Worm (Caenorhabditis elegans): ENCODE measurements around the gene ZC262.2.

Gene ZC262.2

ce11 chrIII:8331779-8332178 lies at the start of gene ZC262.2, which contains the start of gene mrps-18A:
ZC262.2 (plus strand) TSS chrIII:8332062.
mrps-18A (minus strand) TSS chrIII:8331919.
- TF ChIP-seq lsy-2 (tag; optimal IDR thresholded peaks at IDR 0.05) (peak; percentile 95), elt-3 (tag; optimal IDR thresholded peaks at IDR 0.05) (no peak), ces-1 (GFP tag; optimal IDR thresholded peaks at IDR 0.05) (peak; percentile 4), M03D4.4 (tag; optimal IDR thresholded peaks at IDR 0.05) (no peak)

ce11 chrIII:8283525-8283924 lies 48.3 kb upstream of the ZC262.2 start:
- TF ChIP-seq sem-2 (GFP tag; optimal IDR thresholded peaks at IDR 0.05) (no peak), hlh-1 (tag; optimal IDR thresholded peaks at IDR 0.05) (peak; percentile 5), zip-8 (tag; optimal IDR thresholded peaks at IDR 0.05) (peak; percentile 35), nhr-2 (tag; optimal IDR thresholded peaks at IDR 0.05) (peak; percentile 21)

ce11 chrIII:8286003-8286402 lies 45.9 kb upstream of the ZC262.2 start:
- no peak for TF ChIP-seq M03D4.4 (tag; optimal IDR thresholded peaks at IDR 0.05)
- peak; percentile 23 for TF ChIP-seq ces-1 (GFP tag; optimal IDR thresholded peaks at IDR 0.05)

ce11 chrIII:8286824-8287223 lies 45.0 kb upstream of the ZC262.2 start:
- TF ChIP-seq bed-3 (GFP tag; optimal IDR thresholded peaks at IDR 0.05) (no peak), hlh-1 (tag; optimal IDR thresholded peaks at IDR 0.05) (peak; percentile 91), unc-120 (tag; optimal IDR thresholded peaks at IDR 0.05; ENCODE audit: poor library complexity, severe bottlenecking) (no peak)

ce11 chrIII:8287519-8287918 lies 44.3 kb upstream of the ZC262.2 start:
- TF ChIP-seq ztf-11 (tag; optimal IDR thresholded peaks at IDR 0.05) (no peak), ceh-43 (GFP tag; optimal IDR thresholded peaks at IDR 0.05) (no peak), unc-120 (tag; optimal IDR thresholded peaks at IDR 0.05; ENCODE audit: poor library complexity, severe bottlenecking) (peak; percentile 66), mep-1 (tag; optimal IDR thresholded peaks at IDR 0.05) (no peak), bed-3 (GFP tag; optimal IDR thresholded peaks at IDR 0.05) (no peak), sptf-1 (tag; optimal IDR thresholded peaks at IDR 0.05) (peak; percentile 27), lsy-2 (tag; optimal IDR thresholded peaks at IDR 0.05) (no peak), nhr-2 (tag; optimal IDR thresholded peaks at IDR 0.05) (no peak), unc-39 (tag; optimal IDR thresholded peaks at IDR 0.05) (no peak), elt-3 (tag; optimal IDR thresholded peaks at IDR 0.05) (no peak), flh-1 (GFP tag; optimal IDR thresholded peaks at IDR 0.05) (no peak), drap-1 (GFP tag; optimal IDR thresholded peaks at IDR 0.05) (no peak), blmp-1 (tag; optimal IDR thresholded peaks at IDR 0.05) (no peak)

ce11 chrIII:8289181-8289580 lies 42.7 kb upstream of the ZC262.2 start:
- TF ChIP-seq mep-1 (tag; optimal IDR thresholded peaks at IDR 0.05) (no peak), blmp-1 (tag; optimal IDR thresholded peaks at IDR 0.05) (no peak), tbx-8 (GFP tag; optimal IDR thresholded peaks at IDR 0.05) (no peak), ces-1 (GFP tag; optimal IDR thresholded peaks at IDR 0.05) (peak; percentile 95), snpc-4 (tag; optimal IDR thresholded peaks at IDR 0.05) (no peak), ceh-83 (GFP tag; optimal IDR thresholded peaks at IDR 0.05) (no peak), ceh-39 (tag; optimal IDR thresholded peaks at IDR 0.05) (no peak), lsy-2 (tag; optimal IDR thresholded peaks at IDR 0.05) (no peak), mab-5 (tag; optimal IDR thresholded peaks at IDR 0.05) (no peak), M03D4.4 (tag; optimal IDR thresholded peaks at IDR 0.05) (no peak), ham-2 (GFP tag; optimal IDR thresholded peaks at IDR 0.05) (no peak), nhr-28 (tag; optimal IDR thresholded peaks at IDR 0.05) (no peak), elt-1 (tag; optimal IDR thresholded peaks at IDR 0.05; ENCODE audit: borderline replicate concordance, insufficient read depth) (peak; percentile 43), flh-1 (GFP tag; optimal IDR thresholded peaks at IDR 0.05) (no peak), drap-1 (GFP tag; optimal IDR thresholded peaks at IDR 0.05) (no peak)

- TF ChIP-seq drap-1 (GFP tag; optimal IDR thresholded peaks at IDR 0.05) (no peak), elt-1 (tag; optimal IDR thresholded peaks at IDR 0.05; ENCODE audit: borderline replicate concordance, insufficient read depth) (peak; percentile 11), unc-62 (GFP tag; optimal IDR thresholded peaks at IDR 0.05) (peak; percentile 11), elt-3 (tag; optimal IDR thresholded peaks at IDR 0.05) (peak; percentile 22)
These were observed 40.4 kb upstream of the ZC262.2 start for ce11 chrIII:8291268-8292032.
